Worm (Caenorhabditis elegans) whole organism, young adult: Measurements from ENCODE around the gene clec-148.
"Not testable (repeated sequence)": the region's sequence is repeated elsewhere in the genome, so short reads cannot be mapped to it uniquely, and the experiment has no call there.

Experiments
- B0261.1 ChIP-seq: sonication (generic microtip); optimal IDR thresholded peaks from 2 replicates; lab custom pipeline; 2016; ENCODE audit warnings: mild to moderate bottlenecking, missing genetic modification characterization, moderate library complexity, missing compliant biosample characterization
- F23B12.7 ChIP-seq: sonication (generic microtip); optimal IDR thresholded peaks from 2 replicates; lab custom pipeline; 2017; ENCODE audit warnings: missing genetic modification characterization, mild to moderate bottlenecking, missing compliant biosample characterization, antibody characterized with exemption, moderate library complexity; ENCODE audit not compliant: insufficient read depth
- F33H1.4 ChIP-seq: fragments of 200-800 bp; sonication (Bioruptor generic); IDR thresholded peaks from 2 replicates; pipeline ENCODE4 v1.3.6; 2022; ENCODE audit warnings: missing genetic modification reagents, missing genetic modification characterization, missing compliant biosample characterization
- F52B5.7 ChIP-seq: sonication (generic microtip); optimal IDR thresholded peaks from 2 replicates; lab custom pipeline; 2016; ENCODE audit warnings: mild to moderate bottlenecking, missing genetic modification characterization, missing compliant biosample characterization
- aptf-3 ChIP-seq: fragments of 200-800 bp; sonication (Bioruptor generic); IDR thresholded peaks from 2 replicates; pipeline ENCODE4 v1.3.6; 2022; ENCODE audit warnings: missing genetic modification characterization, missing compliant biosample characterization
- athp-1 ChIP-seq: sonication (generic microtip); optimal IDR thresholded peaks from 2 replicates; lab custom pipeline; 2017; ENCODE audit warnings: mild to moderate bottlenecking, missing genetic modification characterization, missing compliant biosample characterization
- attf-3 ChIP-seq: fragments of 200-800 bp; sonication (Bioruptor generic); conservative IDR thresholded peaks from 2 replicates; pipeline ENCODE4 v1.3.6; 2022; ENCODE audit warnings: missing genetic modification reagents, missing genetic modification characterization, missing compliant biosample characterization
- bed-2 ChIP-seq: fragments of 200-800 bp; sonication (Bioruptor generic); IDR thresholded peaks from 2 replicates; pipeline ENCODE4 v1.3.6; 2022; ENCODE audit warnings: missing genetic modification reagents, missing genetic modification characterization, missing compliant biosample characterization
- ccch-3 ChIP-seq: fragments of 200-800 bp; sonication (Bioruptor generic); optimal IDR thresholded peaks from 2 replicates; lab custom pipeline; 2018; ENCODE audit warnings: mild to moderate bottlenecking, missing genetic modification characterization, missing compliant biosample characterization
- cebp-1 ChIP-seq, 2 experiments: fragments of 200-800 bp in 1 of 2; sonication (Bioruptor generic) in 1 of 2; sonication (generic microtip) in 1 of 2; IDR thresholded peaks in 1 of 2; optimal IDR thresholded peaks in 1 of 2; 2 replicates each; pipeline versions ENCODE4 v1.3.6 to Lab custom; 2017 to 2022; ENCODE audit warnings: missing compliant biosample characterization in 2 of 2, missing genetic modification characterization in 2 of 2, mild to moderate bottlenecking in 1 of 2, missing genetic modification reagents in 1 of 2, moderate library complexity in 1 of 2
- ceh-40 ChIP-seq: fragments of 200-800 bp; sonication (Bioruptor generic); IDR thresholded peaks from 2 replicates; pipeline ENCODE4 v1.3.6; 2022; ENCODE audit warnings: missing genetic modification characterization, missing compliant biosample characterization
- ceh-79 ChIP-seq: sonication (generic microtip); optimal IDR thresholded peaks from 2 replicates; lab custom pipeline; 2017; ENCODE audit warnings: mild to moderate bottlenecking, missing genetic modification characterization, missing compliant biosample characterization
- egrh-3 ChIP-seq: fragments of 200-800 bp; sonication (Bioruptor generic); IDR thresholded peaks from 2 replicates; pipeline ENCODE4 v1.3.6; 2022; ENCODE audit warnings: missing genetic modification reagents, missing genetic modification characterization, missing compliant biosample characterization
- ekl-4 ChIP-seq: fragments of 200-800 bp; sonication (Bioruptor generic); IDR thresholded peaks from 2 replicates; pipeline ENCODE4 v1.3.6; 2022; ENCODE audit warnings: missing genetic modification reagents, missing genetic modification characterization, missing compliant biosample characterization
- ets-4 ChIP-seq: fragments of 200-800 bp; sonication (Bioruptor generic); optimal IDR thresholded peaks from 2 replicates; lab custom pipeline; 2018; ENCODE audit warnings: mild to moderate bottlenecking, missing genetic modification characterization, missing compliant biosample characterization
- fkh-3 ChIP-seq: sonication (generic microtip); optimal IDR thresholded peaks from 2 replicates; lab custom pipeline; 2016; ENCODE audit warnings: mild to moderate bottlenecking, missing genetic modification characterization, missing compliant biosample characterization
- gei-17 ChIP-seq: fragments of 200-800 bp; sonication (Bioruptor generic); optimal IDR thresholded peaks from 2 replicates; lab custom pipeline; 2018; ENCODE audit warnings: mild to moderate bottlenecking, missing genetic modification characterization, missing compliant biosample characterization
- him-1 ChIP-seq: sonication (generic microtip); optimal IDR thresholded peaks from 2 replicates; lab custom pipeline; 2016; ENCODE audit warnings: missing genotype, missing genetic modification reagents, missing genetic modification characterization, missing compliant biosample characterization
- hlh-12 ChIP-seq: sonication (generic microtip); optimal IDR thresholded peaks from 2 replicates; lab custom pipeline; 2016; ENCODE audit warnings: missing genetic modification characterization, missing compliant biosample characterization
- hsf-1 ChIP-seq: fragments of 200-800 bp; sonication (Bioruptor generic); IDR thresholded peaks from 2 replicates; pipeline ENCODE4 v1.3.6; 2022; ENCODE audit warnings: missing genetic modification reagents, missing genetic modification characterization, missing compliant biosample characterization
- lin-26 ChIP-seq: fragments of 200-800 bp; sonication (Bioruptor generic); IDR thresholded peaks from 2 replicates; pipeline ENCODE4 v1.3.6; 2022; ENCODE audit warnings: missing genetic modification reagents, missing genetic modification characterization, missing compliant biosample characterization
- mel-28 ChIP-seq: sonication (generic microtip); optimal IDR thresholded peaks from 2 replicates; lab custom pipeline; 2016; ENCODE audit warnings: borderline replicate concordance, mild to moderate bottlenecking, missing genetic modification characterization, missing compliant biosample characterization
- mxl-1 ChIP-seq: sonication (generic microtip); optimal IDR thresholded peaks from 2 replicates; lab custom pipeline; 2016; ENCODE audit warnings: missing genetic modification characterization, missing compliant biosample characterization
- nhr-120 ChIP-seq: fragments of 200-800 bp; sonication (Bioruptor generic); IDR thresholded peaks from 2 replicates; pipeline ENCODE4 v1.3.6; 2022; ENCODE audit warnings: missing genetic modification characterization, missing compliant biosample characterization
- nhr-179 ChIP-seq: sonication (generic microtip); optimal IDR thresholded peaks from 2 replicates; lab custom pipeline; 2016; ENCODE audit warnings: mild to moderate bottlenecking, missing genetic modification characterization, missing compliant biosample characterization
- nhr-27 ChIP-seq: fragments of 200-800 bp; sonication (Bioruptor generic); optimal IDR thresholded peaks from 2 replicates; lab custom pipeline; 2018; ENCODE audit warnings: mild to moderate bottlenecking, missing genetic modification characterization, moderate library complexity, missing compliant biosample characterization
- nhr-90 ChIP-seq: sonication (generic microtip); optimal IDR thresholded peaks from 2 replicates; lab custom pipeline; 2016; ENCODE audit warnings: missing genotype, mild to moderate bottlenecking, missing genetic modification characterization, missing compliant biosample characterization
- rpc-1 ChIP-seq, 2 experiments: fragments of 150-350 bp in 1 of 2; sonication (generic microtip) in 1 of 2; optimal IDR thresholded peaks; 2 replicates each; lab custom pipeline; 2014 to 2018; ENCODE audit warnings: missing biosample characterization in 1 of 2, missing genetic modification characterization in 1 of 2, missing genetic modification reagents in 1 of 2, missing genotype in 1 of 2
- snpc-4 ChIP-seq, 5 experiments: fragments of 150-350 bp in 1 of 5; sonication (generic microtip) in 4 of 5; optimal IDR thresholded peaks; 2 replicates each; lab custom pipeline; 2014 to 2018; ENCODE audit warnings: missing genetic modification characterization in 5 of 5, missing biosample characterization in 3 of 5, antibody characterized with exemption in 2 of 5, mild to moderate bottlenecking in 2 of 5, missing compliant biosample characterization in 2 of 5, missing genotype in 2 of 5, moderate library complexity in 2 of 5, missing genetic modification reagents in 1 of 5
- tbp1 ChIP-seq: fragments of 200-800 bp; sonication (Bioruptor generic); optimal IDR thresholded peaks from 2 replicates; lab custom pipeline; 2018; ENCODE audit warnings: mild to moderate bottlenecking, missing genetic modification characterization, missing compliant biosample characterization
- tlf-1 ChIP-seq: fragments of 200-800 bp; sonication (Bioruptor generic); optimal IDR thresholded peaks from 2 replicates; lab custom pipeline; 2018; ENCODE audit warnings: mild to moderate bottlenecking, missing genetic modification characterization, missing compliant biosample characterization
- xnd-1 ChIP-seq: sonication (generic microtip); optimal IDR thresholded peaks from 2 replicates; lab custom pipeline; 2016; ENCODE audit warnings: missing genotype, missing genetic modification reagents, missing genetic modification characterization, missing compliant biosample characterization
- zfh-2 ChIP-seq: fragments of 200-800 bp; sonication (Bioruptor generic); conservative IDR thresholded peaks from 2 replicates; pipeline ENCODE4 v1.3.6; 2022; ENCODE audit warnings: missing genetic modification reagents, missing genetic modification characterization, missing compliant biosample characterization
- ztf-25 ChIP-seq: fragments of 200-800 bp; sonication (Bioruptor generic); IDR thresholded peaks from 2 replicates; pipeline ENCODE4 v1.3.6; 2022; ENCODE audit warnings: missing genetic modification reagents, missing genetic modification characterization, missing compliant biosample characterization
- ztf-6 ChIP-seq: fragments of 200-800 bp; sonication (Bioruptor generic); IDR thresholded peaks from 2 replicates; pipeline ENCODE4 v1.3.6; 2022; ENCODE audit warnings: missing genetic modification reagents, missing genetic modification characterization, missing compliant biosample characterization

The clec-148 gene

DNA sequence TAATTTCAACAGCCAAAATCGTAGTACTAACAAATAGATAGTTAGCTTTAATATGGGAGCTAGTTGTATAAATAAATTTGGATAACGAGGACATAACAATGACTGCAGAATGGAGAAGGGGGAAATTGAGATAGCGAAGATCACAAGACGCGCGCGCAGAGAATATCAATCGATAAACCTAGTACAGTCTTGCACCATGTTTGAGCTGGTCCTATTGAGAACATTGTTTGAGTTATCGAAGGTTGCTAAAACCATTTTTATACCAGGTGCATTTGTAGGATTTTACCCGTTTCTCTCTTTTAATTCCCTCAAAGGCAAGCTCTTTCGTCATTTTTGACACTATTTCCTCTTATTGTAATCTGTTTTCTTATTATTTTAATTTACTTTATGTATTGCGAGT is 4.0 kb downstream of the clec-148 start, which contains the start of the genes F40G9.9 and F40G9.12:
Gene F40G9.9, minus strand, starts transcription at position 101 of the 400 bp plus-strand sequence.
Gene F40G9.12, plus strand, starts transcription at position 231 of the 400 bp plus-strand sequence.
- no peak for TF ChIP-seq mel-28 (tag; lab: Kevin White, UChicago)

DNA sequence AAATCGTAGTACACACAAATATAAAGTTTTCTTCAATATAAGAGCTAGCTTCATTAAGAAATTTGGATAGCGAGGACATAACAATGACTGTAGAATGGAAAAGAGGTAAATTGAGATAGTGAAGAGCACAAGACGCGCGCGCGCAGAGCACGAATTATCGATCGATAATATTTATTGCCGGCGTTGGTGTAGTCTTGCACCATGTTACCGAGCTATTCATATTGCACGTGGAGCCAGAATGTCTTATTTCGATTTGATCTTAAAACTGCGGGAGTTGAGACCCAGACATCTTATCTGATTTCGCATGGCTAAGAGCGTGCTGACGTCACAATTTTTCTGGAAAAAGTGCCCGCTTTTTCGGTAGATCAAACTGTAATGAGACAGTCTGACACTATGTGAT is 6.2 kb downstream of the clec-148 start, which contains the start of gene F40G9.18:
Gene F40G9.18, minus strand, starts transcription at position 101 of the 400 bp plus-strand sequence.
- no peak for TF ChIP-seq hlh-12 (tag; lab: Kevin White, UChicago)
- TF ChIP-seq F23B12.7 (tag; lab: Kevin White, UChicago), result no peak
- TF ChIP-seq aptf-3, result no peak
- no peak for TF ChIP-seq him-1 (tag; lab: Kevin White, UChicago)
- no peak for TF ChIP-seq attf-3 (GFP tag; lab: Robert Waterston, UW)
- TF ChIP-seq tlf-1 (GFP tag; lab: Kevin White, UChicago), result no peak
- no peak for TF ChIP-seq cebp-1 (GFP tag; IDR thresholded peaks at IDR 0.05; lab: Robert Waterston, UW)
- TF ChIP-seq cebp-1 (tag; optimal IDR thresholded peaks at IDR 0.05; lab: Kevin White, UChicago), result no peak
- TF ChIP-seq F52B5.7 (tag; lab: Kevin White, UChicago), result no peak
- no peak for TF ChIP-seq ztf-25

DNA sequence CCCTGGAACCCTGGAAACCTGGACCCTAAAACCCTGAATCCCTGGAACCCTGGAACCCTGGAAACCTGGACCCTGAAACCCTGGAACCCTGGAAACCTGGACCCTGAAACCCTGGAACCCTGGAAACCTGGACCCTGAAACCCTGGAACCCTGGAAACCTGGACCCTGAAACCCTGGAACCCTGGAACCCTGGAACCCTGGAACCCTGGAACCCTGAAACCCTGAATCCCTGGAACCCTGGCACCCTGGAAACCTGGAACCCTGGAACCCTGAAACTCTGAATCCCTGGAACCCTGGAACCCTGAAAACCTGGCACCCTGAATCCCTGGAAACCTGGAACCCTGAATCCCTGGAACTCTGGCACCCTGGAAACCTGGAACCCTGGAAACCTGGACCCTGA is 7.3 kb downstream of the clec-148 start:
- TF ChIP-seq zfh-2 (peak; percentile 82), egrh-3 (GFP tag; lab: Robert Waterston, UW) (peak; percentile 85)

DNA sequence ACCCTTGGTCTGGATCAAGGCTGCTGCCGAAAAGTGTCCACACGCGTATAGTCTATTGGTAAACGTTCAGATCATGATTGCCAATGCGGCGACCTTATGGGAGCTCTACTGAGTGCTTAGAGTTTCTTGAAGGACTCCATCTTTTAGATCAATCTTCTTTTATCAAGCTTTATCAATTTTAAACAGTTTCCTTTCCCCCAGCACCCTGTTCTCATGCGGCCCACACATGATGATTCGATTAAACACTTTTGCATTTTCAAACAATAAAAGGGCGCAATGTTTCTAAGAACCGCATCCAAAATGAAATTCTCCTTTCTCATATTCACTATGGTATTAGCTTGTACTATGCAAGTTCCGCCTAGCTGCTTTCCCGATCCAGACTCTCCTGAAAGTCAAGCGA is 10.2 kb downstream of the clec-148 start, which contains the start of gene F40G9.7:
Gene F40G9.7, plus strand, starts transcription at position 301 of the 400 bp plus-strand sequence.
- TF ChIP-seq ets-4 (no peak), egrh-3 (GFP tag; lab: Robert Waterston, UW) (no peak), ccch-3 (GFP tag; lab: Kevin White, UChicago) (no peak), nhr-120 (GFP tag; lab: Robert Waterston, UW) (no peak), mxl-1 (tag; lab: Kevin White, UChicago) (no peak), ceh-79 (no peak), nhr-27 (no peak)

DNA sequence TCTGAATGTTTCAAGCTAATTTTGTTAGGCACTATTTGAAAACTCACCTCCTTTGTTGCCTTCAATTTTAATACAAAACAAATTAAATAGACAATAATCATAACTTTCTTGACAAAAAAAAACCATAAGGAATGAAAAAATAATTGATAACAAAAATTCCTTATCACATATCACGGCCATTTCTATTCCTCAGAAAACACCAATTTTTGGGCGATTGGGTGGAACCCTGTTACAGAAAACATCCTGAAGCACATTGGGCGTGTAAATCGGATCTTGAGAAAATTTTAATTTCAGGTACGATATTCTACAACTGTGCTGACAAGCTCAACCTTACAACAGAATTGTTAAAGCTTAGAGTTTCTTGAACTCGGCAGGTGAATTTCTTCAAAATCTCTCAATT is 10.9 kb downstream of the clec-148 start, which contains the start of gene F40G9.8:
Gene F40G9.8, minus strand, starts transcription at position 101 of the 400 bp plus-strand sequence.
- no peak for TF ChIP-seq ceh-79

DNA sequence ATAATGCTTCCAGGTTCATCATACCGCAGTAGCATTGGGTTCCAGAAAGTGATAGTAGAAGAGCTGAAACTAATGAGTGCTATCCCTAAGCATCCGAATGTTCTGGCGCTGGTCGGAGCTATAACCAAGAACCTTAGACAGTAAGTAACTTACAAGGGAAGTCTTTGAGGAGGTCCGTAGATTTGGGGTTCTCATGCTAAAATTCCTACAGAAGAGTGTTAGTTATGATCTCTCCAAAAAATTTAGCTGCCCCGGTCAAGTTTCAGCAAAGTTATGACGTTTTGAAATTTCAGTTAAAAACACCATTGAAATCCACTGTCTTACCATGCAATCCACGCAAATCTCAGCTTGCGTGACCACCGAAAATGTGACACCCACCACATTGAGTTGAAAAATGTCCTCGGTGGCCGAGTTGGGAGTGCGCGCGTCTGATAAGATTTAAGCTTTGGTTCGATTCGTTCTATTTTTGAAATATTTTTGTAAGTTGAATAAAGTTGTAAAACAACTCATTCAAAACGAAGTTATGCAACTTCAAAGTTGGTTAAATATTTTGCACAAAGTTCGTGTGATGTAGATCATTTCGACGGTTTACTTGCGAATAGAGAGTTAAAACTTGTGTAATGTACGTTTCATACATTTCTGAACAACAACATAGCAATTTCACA is 14.8 kb downstream of the clec-148 start:
- TF ChIP-seq tbp1 (GFP tag; lab: Kevin White, UChicago) (peak; percentile 74), B0261.1 (tag; lab: Kevin White, UChicago) (peak; percentile 53), rpc-1 (tag; optimal IDR thresholded peaks at IDR 0.05; lab: Kevin White, UChicago) (peak; percentile 50), lin-26 (GFP tag; lab: Robert Waterston, UW) (peak; percentile 43; the same call in 1 of the 2 replicates)
- TF ChIP-seq rpc-1 (optimal IDR thresholded peaks at IDR 0.05; lab: Kevin White, UChicago), result not testable (repeated sequence)

DNA sequence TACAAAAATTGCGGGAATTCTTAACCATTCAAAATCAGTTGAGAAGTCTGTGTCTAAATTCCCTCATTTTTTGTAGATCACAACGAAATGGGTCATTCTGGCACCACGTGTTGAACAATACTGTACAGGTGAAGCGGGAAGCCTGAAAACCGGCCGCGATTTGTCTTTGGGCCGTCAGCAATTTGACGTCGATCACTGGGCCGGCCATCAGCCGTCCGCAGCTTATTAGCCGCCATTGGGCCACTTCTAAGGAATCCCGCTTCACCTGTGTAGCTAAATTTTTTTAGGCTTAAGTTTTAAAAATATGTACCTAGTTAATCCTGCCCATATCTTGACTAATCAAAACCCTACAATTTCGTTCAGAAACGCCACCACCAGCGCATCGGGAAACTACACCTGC is 16.0 kb downstream of the clec-148 start:
- TF ChIP-seq bed-2 (GFP tag; lab: Robert Waterston, UW) (no peak), hsf-1 (GFP tag; lab: Robert Waterston, UW) (no peak), ceh-40 (GFP tag; lab: Robert Waterston, UW) (no peak), F33H1.4 (GFP tag; lab: Robert Waterston, UW) (no peak), xnd-1 (no peak), nhr-90 (tag; lab: Kevin White, UChicago) (no peak), nhr-179 (tag; lab: Kevin White, UChicago) (no peak), zfh-2 (peak; percentile 63; the same call in 1 of the 2 replicates), athp-1 (tag; lab: Kevin White, UChicago) (no peak), fkh-3 (tag; lab: Kevin White, UChicago) (peak; percentile 19), snpc-4 (GFP tag; optimal IDR thresholded peaks at IDR 0.05; lab: Kevin White, UChicago) (no peak), snpc-4 (tag; optimal IDR thresholded peaks at IDR 0.05; lab: Kevin White, UChicago) (no peak), ztf-6 (GFP tag; lab: Robert Waterston, UW) (no peak), ekl-4 (GFP tag; lab: Robert Waterston, UW) (peak; percentile 38; the same call in 1 of the 2 replicates), gei-17 (GFP tag; lab: Kevin White, UChicago) (no peak), tbp1 (GFP tag; lab: Kevin White, UChicago) (no peak)
